Worm (Caenorhabditis elegans) whole organism, L4 larva: ENCODE measurements around the gene ZK669.2.
A peak's percentile ranks its signal among the peaks of the same experiment; 100 is the strongest.

Experiments used
- T26A8.4 ChIP-seq: fragments of 200-800 bp; sonication (Bioruptor generic); IDR thresholded peaks from 2 replicates; pipeline ENCODE4 v1.3.6; 2022; ENCODE audit warnings: missing genetic modification characterization, missing compliant biosample characterization
- aha-1 ChIP-seq: fragments of 150-350 bp; peaks from one replicate; lab custom pipeline; 2014; ENCODE audit warnings: missing biosample characterization, missing genetic modification characterization
- attf-4 ChIP-seq: sonication (generic microtip); optimal IDR thresholded peaks from 3 replicates; lab custom pipeline; 2017; ENCODE audit warnings: missing biosample characterization, missing genetic modification characterization
- ceh-44 ChIP-seq: fragments of 200-800 bp; sonication (Bioruptor generic); IDR thresholded peaks from 2 replicates; pipeline ENCODE4 v1.3.6; 2022; ENCODE audit warnings: missing genetic modification reagents, missing genetic modification characterization, missing compliant biosample characterization
- ceh-62 ChIP-seq: sonication (generic microtip); optimal IDR thresholded peaks from 2 replicates; lab custom pipeline; 2017; ENCODE audit warnings: missing biosample characterization, missing genetic modification characterization
- ces-1 ChIP-seq: fragments of 150-350 bp; sonication (generic microtip); optimal IDR thresholded peaks from 4 replicates; lab custom pipeline; 2014; ENCODE audit warnings: missing biosample characterization, missing genetic modification reagents, missing genetic modification characterization
- daf-19 ChIP-seq: fragments of 200-800 bp; sonication (Bioruptor generic); conservative IDR thresholded peaks from 2 replicates; pipeline ENCODE4 v1.3.6; 2022; ENCODE audit warnings: missing genetic modification characterization, missing compliant biosample characterization
- egl-43 ChIP-seq: fragments of 200-800 bp; sonication (Bioruptor generic); IDR thresholded peaks from 2 replicates; pipeline ENCODE4 v1.3.6; 2022; ENCODE audit warnings: missing genetic modification reagents, missing genetic modification characterization, missing compliant biosample characterization
- hif-1 ChIP-seq, 2 experiments: sonication (generic microtip); optimal IDR thresholded peaks; 2 replicates each; lab custom pipeline; 2016 to 2017; ENCODE audit warnings: missing compliant biosample characterization in 2 of 2, missing genetic modification characterization in 2 of 2, missing genetic modification reagents in 2 of 2, missing genotype in 2 of 2, mild to moderate bottlenecking in 1 of 2
- lim-7 ChIP-seq: fragments of 200-800 bp; sonication (Bioruptor generic); IDR thresholded peaks from 2 replicates; pipeline ENCODE4 v1.3.6; 2022; ENCODE audit warnings: missing genetic modification characterization, missing compliant biosample characterization
- lin-13 ChIP-seq: fragments of 150-350 bp; optimal IDR thresholded peaks from 2 replicates; lab custom pipeline; 2014; ENCODE audit warnings: missing biosample characterization, missing genetic modification reagents, missing genetic modification characterization
- mdl-1 ChIP-seq, 2 experiments: fragments of 150-350 bp in 1 of 2; sonication (generic microtip) in 1 of 2; optimal IDR thresholded peaks; 2 replicates each; lab custom pipeline; 2014 to 2017; ENCODE audit warnings: missing biosample characterization in 2 of 2, missing genetic modification characterization in 2 of 2
- mxl-2 ChIP-seq: fragments of 200-800 bp; sonication (Bioruptor generic); conservative IDR thresholded peaks from 2 replicates; pipeline ENCODE4 v1.3.6; 2022; ENCODE audit warnings: missing genetic modification reagents, missing genetic modification characterization, missing compliant biosample characterization
- nhr-111 ChIP-seq: fragments of 200-800 bp; sonication (Bioruptor generic); optimal IDR thresholded peaks from 2 replicates; lab custom pipeline; 2018; ENCODE audit warnings: mild to moderate bottlenecking, missing genetic modification characterization, missing compliant biosample characterization
- nhr-28 ChIP-seq: fragments of 150-350 bp; optimal IDR thresholded peaks from 2 replicates; lab custom pipeline; 2014; ENCODE audit warnings: missing biosample characterization, missing genetic modification characterization
- nhr-76 ChIP-seq: fragments of 150-350 bp; optimal IDR thresholded peaks from 2 replicates; lab custom pipeline; 2014; ENCODE audit warnings: missing biosample characterization, missing genetic modification characterization
- pqm-1 ChIP-seq: sonication (generic microtip); optimal IDR thresholded peaks from 2 replicates; lab custom pipeline; 2017; ENCODE audit warnings: missing biosample characterization, missing genetic modification characterization
- skn-1 ChIP-seq: fragments of 150-350 bp; optimal IDR thresholded peaks from 2 replicates; lab custom pipeline; 2014; ENCODE audit warnings: missing biosample characterization, missing genetic modification characterization
- snpc-1.2 ChIP-seq: fragments of 200-800 bp; sonication (Bioruptor generic); IDR thresholded peaks from 2 replicates; pipeline ENCODE4 v1.3.6; 2022; ENCODE audit warnings: missing genetic modification reagents, missing genetic modification characterization, missing compliant biosample characterization
- spr-1 ChIP-seq: sonication (generic microtip); optimal IDR thresholded peaks from 2 replicates; lab custom pipeline; 2016; ENCODE audit warnings: mild to moderate bottlenecking, missing genetic modification characterization, missing compliant biosample characterization
- tra-1 ChIP-seq: fragments of 200-800 bp; sonication (Bioruptor generic); IDR thresholded peaks from 2 replicates; pipeline ENCODE4 v1.3.6; 2022; ENCODE audit warnings: missing genetic modification reagents, missing genetic modification characterization, missing compliant biosample characterization
- unc-62 ChIP-seq, 3 experiments: fragments of 150-350 bp in 1 of 3; sonication (generic microtip); optimal IDR thresholded peaks in 2 of 3; peaks in 1 of 3; 1 replicate in 1 of 3; 2 replicates in 2 of 3; lab custom pipeline; 2014 to 2017; ENCODE audit warnings: missing biosample characterization in 3 of 3, missing genetic modification characterization in 3 of 3, missing genetic modification reagents in 3 of 3, missing genotype in 1 of 3
- ztf-11 ChIP-seq: fragments of 150-350 bp; optimal IDR thresholded peaks from 2 replicates; lab custom pipeline; 2014; ENCODE audit warnings: missing biosample characterization, missing genetic modification characterization

The ZK669.2 gene

ce11 chrII:7887295-7887694 lies 50.7 kb downstream of the ZK669.2 start (continued):
- TF ChIP-seq ces-1 (GFP tag; lab: Kevin White, UChicago) (peak; percentile 39), nhr-28 (peak; percentile 1), mxl-2 (no peak), unc-62 (GFP tag; optimal IDR thresholded peaks at IDR 0.05 in 1 of 2; lab: Kevin White, UChicago) (no peak), unc-62 (tag; optimal IDR thresholded peaks at IDR 0.05; lab: Kevin White, UChicago) (no peak), pqm-1 (tag; lab: Kevin White, UChicago) (no peak), lim-7 (GFP tag; lab: Robert Waterston, UW) (no peak), hif-1 (tag; optimal IDR thresholded peaks at IDR 0.05; lab: Kevin White, UChicago) (peak in 1 of 2 experiments; percentile 31), ceh-44 (GFP tag; lab: Robert Waterston, UW) (no peak), lin-13 (no peak), aha-1 (tag; lab: Kevin White, UChicago) (no peak), ztf-11 (tag; lab: Kevin White, UChicago) (no peak), daf-19 (GFP tag; lab: Robert Waterston, UW) (no peak), egl-43 (GFP tag; lab: Robert Waterston, UW) (no peak), attf-4 (tag; lab: Kevin White, UChicago) (no peak), skn-1 (no peak), spr-1 (tag; lab: Kevin White, UChicago) (no peak), ceh-62 (tag; lab: Kevin White, UChicago) (no peak), nhr-111 (GFP tag; lab: Kevin White, UChicago) (no peak), T26A8.4 (no peak), snpc-1.2 (GFP tag; lab: Robert Waterston, UW) (no peak), mdl-1 (tag; optimal IDR thresholded peaks at IDR 0.05; lab: Kevin White, UChicago) (peak in 1 of 2 experiments; percentile 63), tra-1 (GFP tag; lab: Robert Waterston, UW) (no peak), nhr-76 (no peak)
